Worm (Caenorhabditis elegans): ENCODE data around the gene try-11.

ce11 chrV:7478404-7478803 lies 26.9 kb downstream of the try-11 start, which contains the start of gene str-190:
- TF ChIP-seq nhr-237 (tag; optimal IDR thresholded peaks at IDR 0.05), result no peak
- no peak for TF ChIP-seq nhr-28 (tag; optimal IDR thresholded peaks at IDR 0.05)
- no peak for TF ChIP-seq nhr-77 (tag; optimal IDR thresholded peaks at IDR 0.05)
- TF ChIP-seq ztf-4 (tag; optimal IDR thresholded peaks at IDR 0.05), result no peak
- TF ChIP-seq nhr-76 (tag; optimal IDR thresholded peaks at IDR 0.05), result no peak
- TF ChIP-seq snpc-4 (tag; optimal IDR thresholded peaks at IDR 0.05), result no peak
- no peak for TF ChIP-seq irx-1 (tag; optimal IDR thresholded peaks at IDR 0.05)
- TF ChIP-seq unc-62 (GFP tag; optimal IDR thresholded peaks at IDR 0.05), result no peak
- TF ChIP-seq F16B12.6 (tag; optimal IDR thresholded peaks at IDR 0.05), result no peak
- TF ChIP-seq nhr-11 (tag; optimal IDR thresholded peaks at IDR 0.05), result no peak

Data from whole organism, L1 larva.